Fruit fly (Drosophila melanogaster): Measurements from ENCODE around the gene ed.
A peak's percentile ranks its signal among the peaks of the same experiment; 100 is the strongest.

The ed gene

dm6 chr2L:4133078-4133477, 101.9 kb downstream of the ed start (continued):
- TF ChIP-seq CG4617 (GFP tag; optimal IDR thresholded peaks at IDR 0.05; ENCODE audit: borderline replicate concordance) = no peak
- peak; percentile 78 for TF ChIP-seq CG34422 (GFP tag; IDR thresholded peaks at IDR 0.05)
- TF ChIP-seq pho (GFP tag; optimal IDR thresholded peaks at IDR 0.05) = no peak
- TF ChIP-seq ssp (GFP tag; IDR thresholded peaks at IDR 0.05) = no peak
- no peak for TF ChIP-seq Doc3 (GFP tag; IDR thresholded peaks at IDR 0.05; ENCODE audit: partially characterized antibody)
- TF ChIP-seq CG13775 (GFP tag; optimal IDR thresholded peaks at IDR 0.05) = no peak
- TF ChIP-seq HmgZ (tag; optimal IDR thresholded peaks at IDR 0.05) = no peak
- no peak for TF ChIP-seq HLH54F (GFP tag; optimal IDR thresholded peaks at IDR 0.05)
- TF ChIP-seq CHES-1-like (GFP tag; optimal IDR thresholded peaks at IDR 0.05) = no peak
- peak; percentile 50 for TF ChIP-seq CG5180 (GFP tag; optimal IDR thresholded peaks at IDR 0.05)
- TF ChIP-seq Meics (GFP tag; optimal IDR thresholded peaks at IDR 0.05) = peak; percentile 56
- peak; percentile 68 for TF ChIP-seq B-H1 (GFP tag; IDR thresholded peaks at IDR 0.05)
- no peak for TF ChIP-seq CG9932 (GFP tag; IDR thresholded peaks at IDR 0.05)
- TF ChIP-seq tup (GFP tag; optimal IDR thresholded peaks at IDR 0.05) = no peak
- TF ChIP-seq CG1792 (GFP tag; optimal IDR thresholded peaks at IDR 0.05) = no peak
- TF ChIP-seq CkIIα-i1 (GFP tag; IDR thresholded peaks at IDR 0.05) = no peak
- peak; percentile 63 for TF ChIP-seq CG17829 (tag; optimal IDR thresholded peaks at IDR 0.05)
- no peak for TF ChIP-seq CG15601 (tag; optimal IDR thresholded peaks at IDR 0.05)
- no peak for TF ChIP-seq pros (GFP tag; optimal IDR thresholded peaks at IDR 0.05)
- peak; percentile 50 for TF ChIP-seq CG1233 (GFP tag; optimal IDR thresholded peaks at IDR 0.05)
- peak; percentile 43 for TF ChIP-seq CG4730 (GFP tag; IDR thresholded peaks at IDR 0.05)
- no peak for TF ChIP-seq CG7786 (GFP tag; optimal IDR thresholded peaks at IDR 0.05)
- no peak for TF ChIP-seq prd (optimal IDR thresholded peaks at IDR 0.05)
- peak; percentile 81 for TF ChIP-seq prd (GFP tag; IDR thresholded peaks at IDR 0.05)
- TF ChIP-seq CG34224 (GFP tag; IDR thresholded peaks at IDR 0.05; ENCODE audit: partially characterized antibody) = no peak
- TF ChIP-seq CG16779 (GFP tag; IDR thresholded peaks at IDR 0.05) = no peak
- peak; percentile 19; the same call in 1 of the 2 replicates for TF ChIP-seq CG10366 (GFP tag; IDR thresholded peaks at IDR 0.05)
- no peak for TF ChIP-seq chm (GFP tag; IDR thresholded peaks at IDR 0.05)
- no peak for TF ChIP-seq fd102C (GFP tag; optimal IDR thresholded peaks at IDR 0.05)
- TF ChIP-seq CG6791 (GFP tag; IDR thresholded peaks at IDR 0.05; ENCODE audit: partially characterized antibody) = no peak
- TF ChIP-seq CG11504 (tag; optimal IDR thresholded peaks at IDR 0.05) = peak; percentile 47
- TF ChIP-seq CG17359 (tag; optimal IDR thresholded peaks at IDR 0.05) = peak; percentile 67
- peak; percentile 48 for TF ChIP-seq sqz (GFP tag; optimal IDR thresholded peaks at IDR 0.05)
- peak; percentile 40 for TF ChIP-seq PHDP (tag; optimal IDR thresholded peaks at IDR 0.05)
- TF ChIP-seq CG3065 (GFP tag; optimal IDR thresholded peaks at IDR 0.05) = no peak
- TF ChIP-seq org-1 (GFP tag; optimal IDR thresholded peaks at IDR 0.05) = no peak
- TF ChIP-seq CG31224 (GFP tag; IDR thresholded peaks at IDR 0.05) = 0 out of 2 replicates have a peak, but pooled peaks have one; percentile 29
- peak; percentile 49; the same call in 1 of the 2 replicates for TF ChIP-seq vvl (GFP tag; IDR thresholded peaks at IDR 0.05)
- peak; percentile 53 for TF ChIP-seq CG4404 (GFP tag; IDR thresholded peaks at IDR 0.05)
- TF ChIP-seq grau (tag; optimal IDR thresholded peaks at IDR 0.05) = peak; percentile 12
- TF ChIP-seq CG1602 (GFP tag; optimal IDR thresholded peaks at IDR 0.05) = no peak
- TF ChIP-seq ewg (GFP tag; optimal IDR thresholded peaks at IDR 0.05) = no peak
- TF ChIP-seq CG1832 (GFP tag; optimal IDR thresholded peaks at IDR 0.05) = no peak
- peak; percentile 12 for TF ChIP-seq CG12391 (tag; optimal IDR thresholded peaks at IDR 0.05)
- peak; percentile 75 for TF ChIP-seq CG18599 (GFP tag; optimal IDR thresholded peaks at IDR 0.05)
- TF ChIP-seq Atf6 (GFP tag; IDR thresholded peaks at IDR 0.05) = 0 out of 2 replicates have a peak, but pooled peaks have one; percentile 13
- TF ChIP-seq hbn (GFP tag; IDR thresholded peaks at IDR 0.05; ENCODE audit: partially characterized antibody) = no peak
- TF ChIP-seq Doc2 (GFP tag; IDR thresholded peaks at IDR 0.05) = no peak
- TF ChIP-seq gfzf (GFP tag; optimal IDR thresholded peaks at IDR 0.05) = no peak
- no peak for TF ChIP-seq sc (optimal IDR thresholded peaks at IDR 0.05)
- TF ChIP-seq sc (GFP tag; optimal IDR thresholded peaks at IDR 0.05) = no peak
